Worm (Caenorhabditis elegans) whole organism, young adult: ENCODE results near the gene Y62H9A.8.

Experiments
- ama-1 ChIP-seq, 3 experiments: fragments of 150-350 bp in 1 of 3; sonication (generic microtip) in 2 of 3; optimal IDR thresholded peaks; 2 replicates each; lab custom pipeline; 2014 to 2018; ENCODE audit warnings: missing biosample characterization in 2 of 3, missing genetic modification characterization in 2 of 3, missing genetic modification reagents in 2 of 3
- ceh-58 ChIP-seq: fragments of 200-800 bp; sonication (Bioruptor generic); IDR thresholded peaks from 2 replicates; pipeline ENCODE4 v1.3.6; 2022; ENCODE audit warnings: missing genetic modification characterization, missing compliant biosample characterization
- efl-1 ChIP-seq: fragments of 150-350 bp; optimal IDR thresholded peaks from 2 replicates; lab custom pipeline; 2014; ENCODE audit warnings: missing biosample characterization, missing genetic modification reagents, missing genetic modification characterization
- lin-40 ChIP-seq: sonication (generic microtip); optimal IDR thresholded peaks from 2 replicates; lab custom pipeline; 2016; ENCODE audit warnings: missing genetic modification characterization, mild to moderate bottlenecking, missing compliant biosample characterization, missing genotype, missing genetic modification reagents
- madf-10 ChIP-seq: sonication (generic microtip); optimal IDR thresholded peaks from 2 replicates; lab custom pipeline; 2016; ENCODE audit warnings: mild to moderate bottlenecking, missing genetic modification characterization, missing compliant biosample characterization
- nfya-1 ChIP-seq: sonication (generic microtip); optimal IDR thresholded peaks from 2 replicates; lab custom pipeline; 2017; ENCODE audit warnings: antibody characterized with exemption, missing compliant biosample characterization, missing genetic modification characterization, borderline replicate concordance; ENCODE audit not compliant: insufficient read depth
- unc-62 ChIP-seq: fragments of 150-350 bp; optimal IDR thresholded peaks from 2 replicates; lab custom pipeline; 2014; ENCODE audit warnings: missing biosample characterization, missing genetic modification reagents, missing genetic modification characterization
- ztf-26 ChIP-seq: sonication (generic microtip); optimal IDR thresholded peaks from 2 replicates; lab custom pipeline; 2017; ENCODE audit warnings: missing genetic modification characterization, missing compliant biosample characterization

ce11 chrX:11909168-11909567, 16.9 kb upstream of the Y62H9A.8 start:
- TF ChIP-seq ceh-58 (GFP tag; lab: Robert Waterston, UW) (no peak), efl-1 (GFP tag; lab: Kevin White, UChicago) (no peak), madf-10 (tag; lab: Kevin White, UChicago) (no peak), ama-1 (optimal IDR thresholded peaks at IDR 0.05; lab: Kevin White, UChicago) (no peak), ama-1 (GFP tag; optimal IDR thresholded peaks at IDR 0.05; lab: Kevin White, UChicago) (no peak), ztf-26 (no peak), unc-62 (GFP tag; lab: Kevin White, UChicago) (no peak), nfya-1 (tag; lab: Kevin White, UChicago) (no peak), lin-40 (no peak)
